Worm (Caenorhabditis elegans): Measurements from ENCODE around the gene pph-5.

DNA sequence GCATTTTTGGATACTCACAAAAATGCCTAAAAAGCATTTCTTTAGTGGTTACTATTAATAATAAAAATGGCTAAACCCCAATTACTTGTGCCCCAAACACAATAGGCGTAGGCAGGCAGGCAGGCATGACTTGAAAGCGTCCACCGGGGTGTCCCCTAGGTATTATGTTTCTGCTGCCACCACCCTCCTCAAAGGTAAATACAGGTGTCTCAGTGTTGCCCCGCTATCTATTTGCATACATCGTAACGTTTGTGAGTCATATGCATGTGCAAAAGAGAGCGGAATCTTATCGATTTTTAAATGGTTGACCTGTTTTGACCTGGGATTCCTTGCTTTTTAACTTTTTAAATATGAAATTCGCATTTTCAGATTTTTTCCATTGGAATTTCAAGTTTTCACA is 37.1 kb upstream of the pph-5 start:
- TF ChIP-seq chd-7 (tag; optimal IDR thresholded peaks at IDR 0.05) (no peak), ztf-26 (tag; optimal IDR thresholded peaks at IDR 0.05) (no peak), snpc-4 (GFP tag; optimal IDR thresholded peaks at IDR 0.05) (no peak), snpc-4 (tag; optimal IDR thresholded peaks at IDR 0.05) (no peak), ama-1 (optimal IDR thresholded peaks at IDR 0.05) (no peak), ama-1 (GFP tag; optimal IDR thresholded peaks at IDR 0.05) (no peak), bed-1 (GFP tag; IDR thresholded peaks at IDR 0.05) (no peak), madf-10 (tag; optimal IDR thresholded peaks at IDR 0.05) (no peak), ccch-3 (GFP tag; optimal IDR thresholded peaks at IDR 0.05) (no peak)

All from whole organism, young adult.